Worm (Caenorhabditis elegans) whole organism, midembryonic: Measurements from ENCODE around the gene chup-1.

Source experiments
- T22C8.4 ChIP-seq: fragments of 200-800 bp; sonication (Bioruptor generic); IDR thresholded peaks from 2 replicates; pipeline ENCODE4 v1.3.6; 2022; ENCODE audit warnings: missing genetic modification characterization, missing compliant biosample characterization
- cog-1 ChIP-seq: sonication (generic microtip); optimal IDR thresholded peaks from 2 replicates; lab custom pipeline; 2016; ENCODE audit warnings: missing genetic modification characterization, missing compliant biosample characterization
- med-1 ChIP-seq: sonication (generic microtip); optimal IDR thresholded peaks from 2 replicates; lab custom pipeline; 2017; ENCODE audit warnings: missing genetic modification characterization, mild to moderate bottlenecking, missing compliant biosample characterization, antibody characterized with exemption, missing genetic modification reagents; ENCODE audit not compliant: insufficient read depth
- ref-1 ChIP-seq: fragments of 200-800 bp; sonication (Bioruptor generic); conservative IDR thresholded peaks from 2 replicates; pipeline ENCODE4 v1.3.6; 2022; ENCODE audit warnings: missing genetic modification reagents, missing genetic modification characterization, missing compliant biosample characterization

chup-1 gene

DNA sequence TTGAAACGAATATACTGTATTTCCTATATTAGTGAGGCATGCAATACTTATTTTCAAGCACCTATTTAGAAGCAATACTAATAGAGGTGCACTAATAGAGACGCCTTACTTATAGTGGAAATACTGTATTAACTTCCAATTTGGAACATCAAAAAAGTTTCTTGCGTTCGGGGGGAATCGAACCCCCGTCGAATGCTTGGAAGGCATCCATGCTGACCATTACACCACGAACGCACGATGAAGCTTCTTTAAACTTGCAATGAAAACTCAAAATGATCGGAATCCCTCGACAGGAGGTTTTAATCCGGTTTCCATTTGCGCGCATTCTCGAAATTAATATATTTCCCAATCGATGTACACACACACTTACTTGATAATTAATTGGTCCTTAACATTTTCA is 46.2 kb downstream of the chup-1 start:
- no peak for TF ChIP-seq med-1 (GFP tag; lab: Kevin White, UChicago)

DNA sequence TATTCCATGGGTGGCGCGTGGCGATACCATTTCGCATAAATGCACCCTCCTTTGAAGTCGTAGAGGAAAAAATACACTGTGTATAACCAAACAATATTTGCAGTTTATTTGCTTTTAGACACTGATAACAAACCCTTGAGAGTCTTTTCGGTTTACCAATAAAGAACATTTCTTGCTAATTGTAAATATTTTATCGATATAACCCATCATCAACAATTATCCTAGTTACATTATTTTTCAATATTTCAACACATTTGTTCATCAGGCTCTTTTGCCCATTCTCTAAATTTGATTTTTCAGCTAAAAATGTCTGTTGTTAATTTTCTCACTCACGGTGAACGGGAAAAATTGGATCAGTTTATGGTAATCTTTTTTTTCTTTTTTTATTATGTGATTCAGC is 52.0 kb downstream of the chup-1 start, which contains the start of gene ubc-23:
Gene ubc-23, plus strand, starts transcription at position 301 of the 400 bp plus-strand sequence.
- TF ChIP-seq ref-1 (GFP tag; lab: Robert Waterston, UW), result no peak
- no peak for TF ChIP-seq T22C8.4 (GFP tag; lab: Robert Waterston, UW)
- no peak for TF ChIP-seq med-1 (GFP tag; lab: Kevin White, UChicago)
- TF ChIP-seq cog-1 (tag; lab: Kevin White, UChicago), result no peak
